Worm (Caenorhabditis elegans) whole organism, midembryonic: ENCODE measurements around the gene F52E1.3.

Source experiments
- T22C8.4 ChIP-seq: fragments of 200-800 bp; sonication (Bioruptor generic); IDR thresholded peaks from 2 replicates; pipeline ENCODE4 v1.3.6; 2022; ENCODE audit warnings: missing genetic modification characterization, missing compliant biosample characterization
- cog-1 ChIP-seq: sonication (generic microtip); optimal IDR thresholded peaks from 2 replicates; lab custom pipeline; 2016; ENCODE audit warnings: missing genetic modification characterization, missing compliant biosample characterization
- flt-1 ChIP-seq: fragments of 200-800 bp; sonication (Bioruptor generic); IDR thresholded peaks from 2 replicates; pipeline ENCODE4 v1.3.6; 2022; ENCODE audit warnings: missing genetic modification characterization, missing compliant biosample characterization
- klf-2 ChIP-seq: fragments of 200-800 bp; sonication (Bioruptor generic); conservative IDR thresholded peaks from 2 replicates; pipeline ENCODE4 v1.3.6; 2022; ENCODE audit warnings: missing genetic modification reagents, missing genetic modification characterization, missing compliant biosample characterization
- med-1 ChIP-seq: sonication (generic microtip); optimal IDR thresholded peaks from 2 replicates; lab custom pipeline; 2017; ENCODE audit warnings: missing genetic modification characterization, mild to moderate bottlenecking, missing compliant biosample characterization, antibody characterized with exemption, missing genetic modification reagents; ENCODE audit not compliant: insufficient read depth
- ref-1 ChIP-seq: fragments of 200-800 bp; sonication (Bioruptor generic); conservative IDR thresholded peaks from 2 replicates; pipeline ENCODE4 v1.3.6; 2022; ENCODE audit warnings: missing genetic modification reagents, missing genetic modification characterization, missing compliant biosample characterization
- tab-1 ChIP-seq: fragments of 200-800 bp; sonication (Bioruptor generic); IDR thresholded peaks from 2 replicates; pipeline ENCODE4 v1.3.6; 2022; ENCODE audit warnings: missing genetic modification characterization, missing compliant biosample characterization
- ztf-23 ChIP-seq: fragments of 200-800 bp; sonication (Bioruptor generic); IDR thresholded peaks from 2 replicates; pipeline ENCODE4 v1.3.6; 2022; ENCODE audit warnings: missing genetic modification reagents, missing genetic modification characterization, missing compliant biosample characterization
- ztf-29 ChIP-seq: fragments of 200-800 bp; sonication (Bioruptor generic); IDR thresholded peaks from 2 replicates; pipeline ENCODE4 v1.3.6; 2022; ENCODE audit warnings: missing genetic modification reagents, missing genetic modification characterization, missing compliant biosample characterization

Gene F52E1.3

DNA sequence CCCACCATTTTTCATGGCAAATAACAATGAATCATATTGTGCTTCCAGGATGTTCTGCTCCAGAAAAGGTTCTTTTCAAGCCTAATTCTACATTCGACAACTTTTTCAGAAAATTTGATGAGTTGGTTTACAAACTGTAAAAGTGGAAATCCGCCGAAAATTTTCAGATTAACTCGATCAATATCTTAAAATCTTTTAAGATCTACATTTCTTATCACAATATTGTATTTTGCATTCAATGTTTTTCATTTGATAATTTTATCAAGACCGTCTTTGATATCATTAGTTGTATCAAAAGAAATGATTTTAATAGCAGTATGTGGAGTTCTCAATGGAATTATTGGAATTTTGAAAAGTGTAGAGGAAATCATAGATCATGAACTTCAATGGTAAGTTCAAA is 34.8 kb upstream of the F52E1.3 start, which contains the start of gene F38E1.6:
F38E1.6 (plus strand) TSS at position 301 of the 400 bp plus-strand sequence.
- TF ChIP-seq ztf-23 (GFP tag; lab: Robert Waterston, UW) (no peak), med-1 (GFP tag; lab: Kevin White, UChicago) (no peak), cog-1 (no peak), ztf-29 (GFP tag; lab: Robert Waterston, UW) (no peak), klf-2 (no peak), tab-1 (no peak), T22C8.4 (GFP tag; lab: Robert Waterston, UW) (no peak), flt-1 (no peak), ref-1 (GFP tag; lab: Robert Waterston, UW) (no peak)

DNA sequence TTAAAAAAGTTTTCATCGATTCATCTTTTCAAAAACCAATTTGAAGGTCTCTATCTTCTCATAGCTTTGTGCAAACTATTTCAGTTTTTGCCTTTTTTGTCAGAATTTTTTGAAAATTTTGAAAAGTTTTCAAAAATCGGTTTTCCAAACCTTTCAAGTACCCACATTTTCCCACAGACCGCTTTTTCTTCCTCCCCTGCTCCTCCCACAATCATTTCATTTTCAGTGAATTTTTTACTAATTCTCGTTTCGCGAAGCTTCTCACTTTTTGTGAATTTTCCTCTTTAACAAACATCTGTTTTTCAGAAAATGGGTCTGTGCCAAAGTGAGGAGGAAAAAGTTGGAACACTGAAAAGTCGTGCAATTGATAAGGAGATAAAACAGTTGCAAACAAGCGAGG is 23.9 kb upstream of the F52E1.3 start, which contains the start of gene gpa-2:
gpa-2 (plus strand) TSS at position 301 of the 400 bp plus-strand sequence.
- TF ChIP-seq flt-1 (no peak), klf-2 (no peak), ref-1 (GFP tag; lab: Robert Waterston, UW) (no peak), T22C8.4 (GFP tag; lab: Robert Waterston, UW) (no peak), ztf-23 (GFP tag; lab: Robert Waterston, UW) (no peak), cog-1 (no peak), med-1 (GFP tag; lab: Kevin White, UChicago) (no peak), tab-1 (no peak)

ce11 chrV:8375419-8375818 is 19.2 kb upstream of the F52E1.3 start, which contains the start of gene F38E1.10:
Gene F38E1.10, minus strand, starts transcription at chrV:8375519.
- TF ChIP-seq cog-1 (no peak), ztf-29 (GFP tag; lab: Robert Waterston, UW) (no peak), T22C8.4 (GFP tag; lab: Robert Waterston, UW) (no peak), tab-1 (no peak), klf-2 (no peak), flt-1 (no peak), med-1 (GFP tag; lab: Kevin White, UChicago) (no peak), ztf-23 (GFP tag; lab: Robert Waterston, UW) (no peak), ref-1 (GFP tag; lab: Robert Waterston, UW) (no peak)

ce11 chrV:8375849-8376248 is 18.8 kb upstream of the F52E1.3 start, which contains the start of gene F38E1.3:
Gene F38E1.3, plus strand, starts transcription at chrV:8376149.
- TF ChIP-seq T22C8.4 (GFP tag; lab: Robert Waterston, UW) (no peak), ztf-23 (GFP tag; lab: Robert Waterston, UW) (no peak), tab-1 (no peak), flt-1 (no peak), klf-2 (no peak)

- no peak for TF ChIP-seq med-1 (GFP tag; lab: Kevin White, UChicago)
- no peak for TF ChIP-seq ref-1 (GFP tag; lab: Robert Waterston, UW)
- no peak for TF ChIP-seq T22C8.4 (GFP tag; lab: Robert Waterston, UW)
- TF ChIP-seq ztf-29 (GFP tag; lab: Robert Waterston, UW): no peak
- TF ChIP-seq cog-1: no peak
- no peak for TF ChIP-seq flt-1
- TF ChIP-seq ztf-23 (GFP tag; lab: Robert Waterston, UW): no peak
- TF ChIP-seq tab-1: no peak
- TF ChIP-seq klf-2: no peak
Measured at ce11 chrV:8379206-8379605, 15.4 kb upstream of the F52E1.3 start, which contains the start of gene F52E1.5. Gene F52E1.5, plus strand, starts transcription at chrV:8379506.

DNA sequence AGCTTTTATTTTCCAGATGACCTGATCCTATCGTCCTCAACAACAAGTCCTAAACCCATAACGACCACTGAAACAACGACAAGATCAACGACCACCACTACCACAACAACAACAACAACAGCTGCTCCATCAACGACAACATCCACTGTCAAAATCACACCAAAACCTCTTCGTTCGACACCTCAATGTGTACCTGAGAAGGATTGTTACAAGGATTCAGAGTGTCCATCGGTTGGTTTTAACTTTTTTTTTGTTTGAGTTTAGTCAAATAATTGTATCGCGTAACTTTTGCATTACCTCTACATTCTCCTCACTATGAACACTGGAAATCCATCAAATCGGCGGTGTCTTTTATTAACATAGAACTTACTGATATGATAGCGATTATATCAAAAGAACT is 14.5 kb upstream of the F52E1.3 start:
- TF ChIP-seq med-1 (GFP tag; lab: Kevin White, UChicago) (no peak), tab-1 (no peak), ztf-23 (GFP tag; lab: Robert Waterston, UW) (no peak), ref-1 (GFP tag; lab: Robert Waterston, UW) (no peak), T22C8.4 (GFP tag; lab: Robert Waterston, UW) (no peak), ztf-29 (GFP tag; lab: Robert Waterston, UW) (no peak), flt-1 (no peak), klf-2 (no peak), cog-1 (no peak)

- TF ChIP-seq ref-1 (GFP tag; lab: Robert Waterston, UW) (no peak), T22C8.4 (GFP tag; lab: Robert Waterston, UW) (no peak), klf-2 (no peak), cog-1 (no peak), med-1 (GFP tag; lab: Kevin White, UChicago) (no peak), flt-1 (no peak)
Measured at ce11 chrV:8383716-8384115, 10.9 kb upstream of the F52E1.3 start, which contains the start of gene F52E1.14. Gene F52E1.14, plus strand, starts transcription at chrV:8383922.

ce11 chrV:8384809-8385208 is 9.8 kb upstream of the F52E1.3 start:
- no peak for TF ChIP-seq med-1 (GFP tag; lab: Kevin White, UChicago)
- no peak for TF ChIP-seq ztf-29 (GFP tag; lab: Robert Waterston, UW)
- TF ChIP-seq flt-1: no peak
- no peak for TF ChIP-seq tab-1
- no peak for TF ChIP-seq cog-1
- no peak for TF ChIP-seq ztf-23 (GFP tag; lab: Robert Waterston, UW)
- no peak for TF ChIP-seq T22C8.4 (GFP tag; lab: Robert Waterston, UW)
- TF ChIP-seq klf-2: no peak
- no peak for TF ChIP-seq ref-1 (GFP tag; lab: Robert Waterston, UW)

ce11 chrV:8385879-8386530 is 8.6 kb upstream of the F52E1.3 start, which contains the start of gene hsp-17:
Gene hsp-17, minus strand, starts transcription at chrV:8385929.
- no peak for TF ChIP-seq flt-1
- TF ChIP-seq med-1 (GFP tag; lab: Kevin White, UChicago): no peak
- no peak for TF ChIP-seq tab-1
- TF ChIP-seq ztf-29 (GFP tag; lab: Robert Waterston, UW): no peak
- no peak for TF ChIP-seq T22C8.4 (GFP tag; lab: Robert Waterston, UW)
- TF ChIP-seq klf-2: no peak
- no peak for TF ChIP-seq ref-1 (GFP tag; lab: Robert Waterston, UW)

DNA sequence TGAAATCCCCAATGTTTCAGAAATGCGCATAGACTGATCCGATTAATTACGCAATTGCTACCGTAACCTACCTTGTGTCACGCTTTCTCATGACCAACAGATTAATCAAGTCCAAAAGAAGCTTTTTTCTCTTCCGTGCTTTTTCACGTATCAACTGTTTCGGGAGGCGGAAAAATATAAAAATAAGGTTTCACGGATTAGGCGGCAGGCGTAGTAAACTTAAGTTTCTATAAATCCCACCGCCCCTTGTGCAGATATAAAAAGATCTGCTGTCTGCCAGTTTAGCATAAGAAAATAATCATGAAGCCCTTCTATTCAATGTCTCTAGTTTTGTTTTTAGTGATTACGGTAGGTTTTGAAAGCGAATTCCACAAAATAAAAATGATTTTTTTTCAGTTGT is 7.5 kb upstream of the F52E1.3 start, which contains the start of gene gcy-7:
gcy-7 (plus strand) TSS at position 301 of the 400 bp plus-strand sequence.
- TF ChIP-seq T22C8.4 (GFP tag; lab: Robert Waterston, UW): no peak
- no peak for TF ChIP-seq ref-1 (GFP tag; lab: Robert Waterston, UW)
- no peak for TF ChIP-seq cog-1
- no peak for TF ChIP-seq tab-1
- TF ChIP-seq ztf-29 (GFP tag; lab: Robert Waterston, UW): no peak
- no peak for TF ChIP-seq ztf-23 (GFP tag; lab: Robert Waterston, UW)
- no peak for TF ChIP-seq med-1 (GFP tag; lab: Kevin White, UChicago)
- no peak for TF ChIP-seq klf-2
- TF ChIP-seq flt-1: no peak
